Worm (Caenorhabditis elegans) whole organism, young adult: ENCODE measurements around the gene C01G10.1.

Experiments used
- B0035.1 ChIP-seq: sonication (generic microtip); optimal IDR thresholded peaks from 2 replicates; lab custom pipeline; 2016; ENCODE audit warnings: missing genetic modification characterization, mild to moderate bottlenecking, missing compliant biosample characterization, missing genotype, missing genetic modification reagents
- B0261.1 ChIP-seq: sonication (generic microtip); optimal IDR thresholded peaks from 2 replicates; lab custom pipeline; 2016; ENCODE audit warnings: mild to moderate bottlenecking, missing genetic modification characterization, moderate library complexity, missing compliant biosample characterization
- B0336.3 ChIP-seq: fragments of 200-800 bp; sonication (Bioruptor generic); IDR thresholded peaks from 2 replicates; pipeline ENCODE4 v1.3.6; 2022; ENCODE audit warnings: missing genetic modification characterization, missing compliant biosample characterization
- C06A6.2 ChIP-seq: fragments of 200-800 bp; sonication (Bioruptor generic); conservative IDR thresholded peaks from 2 replicates; pipeline ENCODE4 v1.3.6; 2022; ENCODE audit warnings: missing genetic modification characterization, missing compliant biosample characterization
- F22D6.2 ChIP-seq: sonication (generic microtip); optimal IDR thresholded peaks from 2 replicates; lab custom pipeline; 2016; ENCODE audit warnings: mild to moderate bottlenecking, missing genetic modification characterization, missing compliant biosample characterization
- F23B12.7 ChIP-seq: sonication (generic microtip); optimal IDR thresholded peaks from 2 replicates; lab custom pipeline; 2017; ENCODE audit warnings: missing genetic modification characterization, mild to moderate bottlenecking, missing compliant biosample characterization, antibody characterized with exemption, moderate library complexity; ENCODE audit not compliant: insufficient read depth
- F37B4.10 ChIP-seq: fragments of 200-800 bp; sonication (Bioruptor generic); IDR thresholded peaks from 2 replicates; pipeline ENCODE4 v1.3.6; 2022; ENCODE audit warnings: missing genetic modification characterization, missing compliant biosample characterization
- F49E8.2 ChIP-seq: sonication (generic microtip); optimal IDR thresholded peaks from 3 replicates; lab custom pipeline; 2017; ENCODE audit warnings: missing genetic modification characterization, mild to moderate bottlenecking, missing compliant biosample characterization, antibody characterized with exemption, moderate library complexity; ENCODE audit not compliant: insufficient read depth
- F52B5.7 ChIP-seq: sonication (generic microtip); optimal IDR thresholded peaks from 2 replicates; lab custom pipeline; 2016; ENCODE audit warnings: mild to moderate bottlenecking, missing genetic modification characterization, missing compliant biosample characterization
- F55B11.4 ChIP-seq: sonication (generic microtip); optimal IDR thresholded peaks from 2 replicates; lab custom pipeline; 2016; ENCODE audit warnings: missing compliant biosample characterization, missing genetic modification characterization, borderline replicate concordance; ENCODE audit not compliant: insufficient read depth
- F57C9.4 ChIP-seq: sonication (generic microtip); optimal IDR thresholded peaks from 2 replicates; lab custom pipeline; 2017; ENCODE audit warnings: mild to moderate bottlenecking, missing genetic modification characterization, missing compliant biosample characterization
- K11D2.4 ChIP-seq: fragments of 200-800 bp; sonication (Bioruptor generic); IDR thresholded peaks from 2 replicates; pipeline ENCODE4 v1.3.6; 2022; ENCODE audit warnings: missing genetic modification reagents, missing genetic modification characterization, missing compliant biosample characterization
- ZK185.1 ChIP-seq: sonication (generic microtip); optimal IDR thresholded peaks from 2 replicates; lab custom pipeline; 2016; ENCODE audit warnings: mild to moderate bottlenecking, missing genetic modification characterization, missing compliant biosample characterization; ENCODE audit not compliant: poor library complexity, severe bottlenecking
- ama-1 ChIP-seq, 3 experiments: fragments of 150-350 bp in 1 of 3; sonication (generic microtip) in 2 of 3; optimal IDR thresholded peaks; 2 replicates each; lab custom pipeline; 2014 to 2018; ENCODE audit warnings: missing biosample characterization in 2 of 3, missing genetic modification characterization in 2 of 3, missing genetic modification reagents in 2 of 3
- aptf-2 ChIP-seq: fragments of 200-800 bp; sonication (Bioruptor generic); conservative IDR thresholded peaks from 2 replicates; pipeline ENCODE4 v1.3.6; 2022; ENCODE audit warnings: missing genetic modification reagents, missing genetic modification characterization, missing compliant biosample characterization
- aptf-3 ChIP-seq: fragments of 200-800 bp; sonication (Bioruptor generic); IDR thresholded peaks from 2 replicates; pipeline ENCODE4 v1.3.6; 2022; ENCODE audit warnings: missing genetic modification characterization, missing compliant biosample characterization
- ceh-58 ChIP-seq: fragments of 200-800 bp; sonication (Bioruptor generic); IDR thresholded peaks from 2 replicates; pipeline ENCODE4 v1.3.6; 2022; ENCODE audit warnings: missing genetic modification characterization, missing compliant biosample characterization
- ceh-91 ChIP-seq: fragments of 200-800 bp; sonication (Bioruptor generic); IDR thresholded peaks from 2 replicates; pipeline ENCODE4 v1.3.6; 2022; ENCODE audit warnings: missing genetic modification reagents, missing genetic modification characterization, missing compliant biosample characterization
- chd-7 ChIP-seq: sonication (generic microtip); optimal IDR thresholded peaks from 2 replicates; lab custom pipeline; 2016; ENCODE audit warnings: mild to moderate bottlenecking, missing genetic modification characterization, moderate library complexity, missing compliant biosample characterization
- egl-18 ChIP-seq: fragments of 200-800 bp; sonication (Bioruptor generic); IDR thresholded peaks from 2 replicates; pipeline ENCODE4 v1.3.6; 2022; ENCODE audit warnings: missing genetic modification reagents, missing genetic modification characterization, missing compliant biosample characterization
- gei-17 ChIP-seq: fragments of 200-800 bp; sonication (Bioruptor generic); optimal IDR thresholded peaks from 2 replicates; lab custom pipeline; 2018; ENCODE audit warnings: mild to moderate bottlenecking, missing genetic modification characterization, missing compliant biosample characterization
- hmg-20 ChIP-seq: fragments of 200-800 bp; sonication (Bioruptor generic); IDR thresholded peaks from 2 replicates; pipeline ENCODE4 v1.3.6; 2022; ENCODE audit warnings: missing genetic modification reagents, missing genetic modification characterization, missing compliant biosample characterization
- hrde-1 ChIP-seq: sonication (generic microtip); optimal IDR thresholded peaks from 2 replicates; lab custom pipeline; 2016; ENCODE audit warnings: missing genetic modification characterization, mild to moderate bottlenecking, missing compliant biosample characterization, moderate library complexity, missing genotype, missing genetic modification reagents, borderline replicate concordance
- hsf-1 ChIP-seq: fragments of 200-800 bp; sonication (Bioruptor generic); IDR thresholded peaks from 2 replicates; pipeline ENCODE4 v1.3.6; 2022; ENCODE audit warnings: missing genetic modification reagents, missing genetic modification characterization, missing compliant biosample characterization
- lag-1 ChIP-seq: fragments of 200-800 bp; sonication (Bioruptor generic); IDR thresholded peaks from 2 replicates; pipeline ENCODE4 v1.3.6; 2022; ENCODE audit warnings: missing genetic modification reagents, missing genetic modification characterization, missing compliant biosample characterization
- let-526 ChIP-seq: fragments of 200-800 bp; sonication (Bioruptor generic); IDR thresholded peaks from 2 replicates; pipeline ENCODE4 v1.3.6; 2022; ENCODE audit warnings: missing genetic modification reagents, missing genetic modification characterization, missing compliant biosample characterization
- lin-26 ChIP-seq: fragments of 200-800 bp; sonication (Bioruptor generic); IDR thresholded peaks from 2 replicates; pipeline ENCODE4 v1.3.6; 2022; ENCODE audit warnings: missing genetic modification reagents, missing genetic modification characterization, missing compliant biosample characterization
- lin-54 ChIP-seq: fragments of 200-800 bp; sonication (Bioruptor generic); optimal IDR thresholded peaks from 2 replicates; lab custom pipeline; 2018; ENCODE audit warnings: mild to moderate bottlenecking, missing genetic modification characterization, missing compliant biosample characterization
- lsl-1 ChIP-seq: fragments of 200-800 bp; sonication (Bioruptor generic); optimal IDR thresholded peaks from 2 replicates; lab custom pipeline; 2018; ENCODE audit warnings: mild to moderate bottlenecking, missing genetic modification characterization, moderate library complexity, missing compliant biosample characterization
- madf-6 ChIP-seq: fragments of 200-800 bp; sonication (Bioruptor generic); IDR thresholded peaks from 2 replicates; pipeline ENCODE4 v1.3.6; 2022; ENCODE audit warnings: missing genetic modification reagents, missing genetic modification characterization, missing compliant biosample characterization
- nhr-27 ChIP-seq: fragments of 200-800 bp; sonication (Bioruptor generic); optimal IDR thresholded peaks from 2 replicates; lab custom pipeline; 2018; ENCODE audit warnings: mild to moderate bottlenecking, missing genetic modification characterization, moderate library complexity, missing compliant biosample characterization
- nhr-80 ChIP-seq: sonication (generic microtip); optimal IDR thresholded peaks from 2 replicates; lab custom pipeline; 2016; ENCODE audit warnings: missing genetic modification characterization, missing compliant biosample characterization
- nhr-90 ChIP-seq: sonication (generic microtip); optimal IDR thresholded peaks from 2 replicates; lab custom pipeline; 2016; ENCODE audit warnings: missing genotype, mild to moderate bottlenecking, missing genetic modification characterization, missing compliant biosample characterization
- pha-4 ChIP-seq: fragments of 150-350 bp; sonication (generic microtip); optimal IDR thresholded peaks from 2 replicates; lab custom pipeline; 2014; ENCODE audit warnings: missing biosample characterization, missing genetic modification reagents, missing genetic modification characterization
- repo-1 ChIP-seq: sonication (generic microtip); optimal IDR thresholded peaks from 2 replicates; lab custom pipeline; 2017; ENCODE audit warnings: mild to moderate bottlenecking, missing genetic modification characterization, missing compliant biosample characterization
- somi-1 ChIP-seq: fragments of 200-800 bp; sonication (Bioruptor generic); optimal IDR thresholded peaks from 2 replicates; lab custom pipeline; 2018; ENCODE audit warnings: mild to moderate bottlenecking, missing genetic modification characterization, missing compliant biosample characterization
- tbp1 ChIP-seq: fragments of 200-800 bp; sonication (Bioruptor generic); optimal IDR thresholded peaks from 2 replicates; lab custom pipeline; 2018; ENCODE audit warnings: mild to moderate bottlenecking, missing genetic modification characterization, missing compliant biosample characterization
- unc-130 ChIP-seq: sonication (generic microtip); optimal IDR thresholded peaks from 2 replicates; lab custom pipeline; 2016; ENCODE audit warnings: missing genetic modification reagents, missing genetic modification characterization, missing compliant biosample characterization
- zfh-2 ChIP-seq: fragments of 200-800 bp; sonication (Bioruptor generic); conservative IDR thresholded peaks from 2 replicates; pipeline ENCODE4 v1.3.6; 2022; ENCODE audit warnings: missing genetic modification reagents, missing genetic modification characterization, missing compliant biosample characterization
- zim-3 ChIP-seq: sonication (generic microtip); optimal IDR thresholded peaks from 2 replicates; lab custom pipeline; 2017; ENCODE audit warnings: mild to moderate bottlenecking, missing genetic modification characterization, moderate library complexity, missing compliant biosample characterization
- ztf-28 ChIP-seq: fragments of 200-800 bp; sonication (Bioruptor generic); IDR thresholded peaks from 2 replicates; pipeline ENCODE4 v1.3.6; 2022; ENCODE audit warnings: missing genetic modification reagents, missing genetic modification characterization, missing compliant biosample characterization
- ztf-3 ChIP-seq: fragments of 200-800 bp; sonication (Bioruptor generic); optimal IDR thresholded peaks from 2 replicates; lab custom pipeline; 2018; ENCODE audit warnings: mild to moderate bottlenecking, missing genetic modification characterization, missing compliant biosample characterization

C01G10.1 gene

ce11 chrV:15055873-15056272, 43.7 kb upstream of the C01G10.1 start, which contains the start of gene C25D7.16:
TSS of gene C25D7.16 (plus strand) at chrV:15056173.
- no peak for TF ChIP-seq repo-1 (tag; lab: Kevin White, UChicago)
- TF ChIP-seq madf-6 (GFP tag; lab: Robert Waterston, UW) = peak; percentile 7; the same call in 1 of the 2 replicates

ce11 chrV:15056346-15056839, 43.2 kb upstream of the C01G10.1 start:
- TF ChIP-seq chd-7 (tag; lab: Kevin White, UChicago) (peak; percentile 25), lin-26 (GFP tag; lab: Robert Waterston, UW) (peak; percentile 76), C06A6.2 (no peak), ZK185.1 (tag; lab: Kevin White, UChicago) (no peak), madf-6 (GFP tag; lab: Robert Waterston, UW) (peak; percentile 59), lin-54 (GFP tag; lab: Kevin White, UChicago) (peak; percentile 12), hsf-1 (0 out of 2 replicates have a peak, but pooled peaks have one; percentile 53), F37B4.10 (GFP tag; lab: Robert Waterston, UW) (no peak), B0261.1 (tag; lab: Kevin White, UChicago) (no peak), B0336.3 (GFP tag; lab: Robert Waterston, UW) (peak; percentile 61)

- TF ChIP-seq B0336.3 (GFP tag; lab: Robert Waterston, UW) (no peak), K11D2.4 (GFP tag; lab: Robert Waterston, UW) (no peak), tbp1 (GFP tag; lab: Kevin White, UChicago) (no peak), B0035.1 (tag; lab: Kevin White, UChicago) (no peak), ceh-91 (GFP tag; lab: Robert Waterston, UW) (no peak), egl-18 (GFP tag; lab: Robert Waterston, UW) (no peak), nhr-27 (tag; lab: Kevin White, UChicago) (no peak), ama-1 (optimal IDR thresholded peaks at IDR 0.05; lab: Kevin White, UChicago) (no peak), ama-1 (GFP tag; optimal IDR thresholded peaks at IDR 0.05; lab: Kevin White, UChicago) (no peak), lsl-1 (GFP tag; lab: Kevin White, UChicago) (no peak), ceh-58 (GFP tag; lab: Robert Waterston, UW) (no peak), unc-130 (GFP tag; lab: Kevin White, UChicago) (no peak), nhr-80 (tag; lab: Kevin White, UChicago) (no peak), ztf-28 (no peak), aptf-3 (no peak), zim-3 (tag; lab: Kevin White, UChicago) (no peak), let-526 (GFP tag; lab: Robert Waterston, UW) (no peak), aptf-2 (GFP tag; lab: Robert Waterston, UW) (no peak), gei-17 (GFP tag; lab: Kevin White, UChicago) (no peak), F52B5.7 (tag; lab: Kevin White, UChicago) (no peak), F55B11.4 (tag; lab: Kevin White, UChicago) (no peak)
- TF ChIP-seq, all 124 proteins: peak for 0
Measured at ce11 chrV:15057724-15058123, 41.8 kb upstream of the C01G10.1 start.

ce11 chrV:15058423-15058822, 41.1 kb upstream of the C01G10.1 start:
- no peak for TF ChIP-seq zfh-2 (GFP tag; lab: Robert Waterston, UW)
- TF ChIP-seq F22D6.2 (tag; lab: Kevin White, UChicago) = no peak
- TF ChIP-seq hrde-1 (tag; lab: Kevin White, UChicago) = no peak
- no peak for TF ChIP-seq ztf-3 (GFP tag; lab: Kevin White, UChicago)
- no peak for TF ChIP-seq hmg-20 (GFP tag; lab: Robert Waterston, UW)
- no peak for TF ChIP-seq pha-4
- TF ChIP-seq F57C9.4 (tag; lab: Kevin White, UChicago) = no peak
- TF ChIP-seq hsf-1 = no peak
- no peak for TF ChIP-seq lag-1 (GFP tag; lab: Robert Waterston, UW)
- TF ChIP-seq nhr-90 (tag; lab: Kevin White, UChicago) = no peak
- TF ChIP-seq F49E8.2 = no peak
- TF ChIP-seq F23B12.7 (tag; lab: Kevin White, UChicago) = no peak
- no peak for TF ChIP-seq somi-1 (GFP tag; lab: Kevin White, UChicago)
- TF ChIP-seq, all 124 proteins: peak for 0
